Worm (Caenorhabditis elegans): ENCODE data around the gene srv-15.

srv-15 gene

DNA sequence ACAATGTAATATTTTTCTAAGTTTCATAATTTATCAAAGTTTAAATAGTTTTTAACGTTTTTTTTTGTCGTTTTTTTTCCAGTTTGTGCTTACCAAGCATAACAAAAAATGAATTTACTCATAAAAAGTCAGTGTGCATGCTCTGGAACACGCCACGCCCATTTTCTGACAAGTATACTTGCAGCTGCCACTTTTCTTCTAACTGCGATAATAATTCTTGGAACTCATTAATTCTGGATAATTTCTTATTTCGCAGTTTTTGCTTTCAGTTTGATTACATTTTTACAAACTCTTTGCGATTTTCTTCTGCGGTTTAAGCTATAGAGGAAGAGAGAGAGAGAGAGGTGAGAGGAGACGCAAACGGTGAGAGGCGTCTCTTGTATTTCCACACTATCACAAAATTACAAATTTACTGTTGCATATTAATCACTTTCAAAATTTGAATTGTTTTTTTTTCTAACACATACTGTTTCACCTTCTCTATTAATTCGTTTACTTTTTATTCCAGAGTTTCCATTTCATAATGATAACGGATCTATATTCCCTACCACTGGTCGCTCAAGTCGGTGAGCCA, at the start of gene srv-15:
srv-15 (plus strand) TSS at position 524 of the 574 bp plus-strand sequence.
- TF ChIP-seq ceh-13 (GFP tag; optimal IDR thresholded peaks at IDR 0.05): no peak
- TF ChIP-seq hnd-1 (tag; optimal IDR thresholded peaks at IDR 0.05): no peak
- no peak for TF ChIP-seq tbx-37 (GFP tag; conservative IDR thresholded peaks at IDR 0.05)
- TF ChIP-seq tbx-11 (GFP tag; IDR thresholded peaks at IDR 0.05): no peak
- TF ChIP-seq flt-1 (GFP tag; IDR thresholded peaks at IDR 0.05): no peak
- TF ChIP-seq hmg-4 (GFP tag; optimal IDR thresholded peaks at IDR 0.05): no peak
- TF ChIP-seq ets-7 (tag; optimal IDR thresholded peaks at IDR 0.05): no peak
- no peak for TF ChIP-seq F13C5.2 (tag; optimal IDR thresholded peaks at IDR 0.05)
- no peak for TF ChIP-seq aly-1 (tag; optimal IDR thresholded peaks at IDR 0.05)
- TF ChIP-seq scrt-1 (GFP tag; IDR thresholded peaks at IDR 0.05): no peak
- no peak for TF ChIP-seq sea-1 (GFP tag; conservative IDR thresholded peaks at IDR 0.05)
- no peak for TF ChIP-seq B0310.2 (tag; optimal IDR thresholded peaks at IDR 0.05)

DNA sequence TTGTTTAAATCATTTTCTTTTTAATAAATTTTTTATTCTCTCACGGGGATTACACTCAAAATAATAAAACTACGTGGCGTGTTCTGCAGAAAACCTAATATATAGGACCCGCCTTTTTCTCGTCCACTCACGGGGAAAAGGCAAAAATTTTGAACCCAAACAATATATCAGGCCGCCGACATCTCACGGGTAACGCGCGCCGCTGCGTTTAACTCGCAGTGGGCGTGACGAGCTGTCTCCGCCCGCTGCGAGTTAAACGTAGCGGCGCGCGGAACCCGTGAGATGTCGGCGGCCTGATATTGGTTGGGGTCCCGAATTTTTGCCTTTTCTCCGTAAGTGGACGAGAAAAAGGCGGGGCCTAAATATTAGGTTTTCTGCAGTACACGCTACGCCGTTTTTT, 44.9 kb upstream of the srv-15 start:
- TF ChIP-seq tra-4 (tag; optimal IDR thresholded peaks at IDR 0.05) (no peak), ets-7 (tag; optimal IDR thresholded peaks at IDR 0.05) (no peak), hmg-4 (GFP tag; optimal IDR thresholded peaks at IDR 0.05) (no peak), aly-1 (tag; optimal IDR thresholded peaks at IDR 0.05) (no peak), scrt-1 (GFP tag; IDR thresholded peaks at IDR 0.05) (no peak), tbx-11 (GFP tag; IDR thresholded peaks at IDR 0.05) (no peak), tbx-37 (GFP tag; conservative IDR thresholded peaks at IDR 0.05) (no peak), hnd-1 (tag; optimal IDR thresholded peaks at IDR 0.05) (no peak), hmbx-1 (tag; optimal IDR thresholded peaks at IDR 0.05) (no peak), ceh-36 (tag; optimal IDR thresholded peaks at IDR 0.05) (no peak), ceh-13 (GFP tag; optimal IDR thresholded peaks at IDR 0.05) (no peak), B0310.2 (tag; optimal IDR thresholded peaks at IDR 0.05) (no peak), sea-1 (GFP tag; conservative IDR thresholded peaks at IDR 0.05) (no peak), flt-1 (GFP tag; IDR thresholded peaks at IDR 0.05) (no peak), pes-1 (GFP tag; IDR thresholded peaks at IDR 0.05) (no peak)

DNA sequence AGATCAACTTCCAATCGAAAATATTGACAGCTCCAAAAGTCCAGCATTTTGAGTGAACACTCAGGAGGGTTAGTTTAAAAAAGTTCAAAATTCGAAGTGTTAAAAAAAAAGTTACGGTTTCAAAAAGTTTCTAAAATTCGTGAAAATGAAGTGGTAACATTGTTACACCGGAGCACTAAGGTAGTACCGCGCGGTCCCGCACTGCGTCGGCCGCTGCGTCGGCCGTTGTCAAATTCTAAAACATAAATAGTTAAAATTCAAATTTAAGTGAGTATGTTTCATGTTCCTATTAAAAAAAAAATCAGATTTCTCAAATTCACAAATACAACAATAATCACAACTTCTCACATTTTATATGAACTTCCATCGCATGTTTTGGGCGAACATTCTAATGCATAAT, 38.1 kb upstream of the srv-15 start:
- TF ChIP-seq tra-4 (tag; optimal IDR thresholded peaks at IDR 0.05) (no peak), hmg-4 (GFP tag; optimal IDR thresholded peaks at IDR 0.05) (no peak), flt-1 (GFP tag; IDR thresholded peaks at IDR 0.05) (no peak), sea-1 (GFP tag; conservative IDR thresholded peaks at IDR 0.05) (no peak), ama-1 (optimal IDR thresholded peaks at IDR 0.05) (no peak), F13C5.2 (tag; optimal IDR thresholded peaks at IDR 0.05) (no peak), ceh-36 (tag; optimal IDR thresholded peaks at IDR 0.05) (no peak), scrt-1 (GFP tag; IDR thresholded peaks at IDR 0.05) (no peak), ets-7 (tag; optimal IDR thresholded peaks at IDR 0.05) (no peak), tbx-11 (GFP tag; IDR thresholded peaks at IDR 0.05) (no peak), hnd-1 (tag; optimal IDR thresholded peaks at IDR 0.05) (no peak)

DNA sequence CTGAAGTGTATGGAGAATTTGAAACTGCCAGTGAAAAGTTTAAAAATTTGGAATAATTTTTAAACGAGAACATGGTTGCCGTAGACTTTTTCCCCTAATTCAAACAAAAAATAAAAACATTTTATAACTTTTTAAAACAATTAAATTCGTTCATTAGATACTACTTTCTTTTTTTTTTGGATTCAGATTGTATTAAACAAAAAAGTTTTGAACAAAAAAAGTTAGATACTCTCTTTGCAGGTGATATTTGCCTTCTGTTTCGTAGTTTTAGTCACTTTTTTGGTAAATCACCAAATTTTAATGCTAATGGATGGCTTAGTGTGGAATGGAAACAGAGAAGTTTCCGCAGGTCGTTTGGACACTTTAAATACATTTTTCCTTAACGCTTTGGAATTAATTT, 36.0 kb upstream of the srv-15 start, which contains the start of gene Y105C5B.1:
Y105C5B.1 (plus strand) TSS at position 301 of the 400 bp plus-strand sequence.
- TF ChIP-seq scrt-1 (GFP tag; IDR thresholded peaks at IDR 0.05) (no peak), flt-1 (GFP tag; IDR thresholded peaks at IDR 0.05) (no peak), ceh-36 (tag; optimal IDR thresholded peaks at IDR 0.05) (no peak), hmg-4 (GFP tag; optimal IDR thresholded peaks at IDR 0.05) (no peak), ama-1 (optimal IDR thresholded peaks at IDR 0.05) (no peak), aly-1 (tag; optimal IDR thresholded peaks at IDR 0.05) (no peak), ets-7 (tag; optimal IDR thresholded peaks at IDR 0.05) (no peak), tra-4 (tag; optimal IDR thresholded peaks at IDR 0.05) (no peak), pes-1 (GFP tag; IDR thresholded peaks at IDR 0.05) (no peak), sea-1 (GFP tag; conservative IDR thresholded peaks at IDR 0.05) (no peak), F13C5.2 (tag; optimal IDR thresholded peaks at IDR 0.05) (no peak), tbx-11 (GFP tag; IDR thresholded peaks at IDR 0.05) (no peak), B0310.2 (tag; optimal IDR thresholded peaks at IDR 0.05) (no peak)

DNA sequence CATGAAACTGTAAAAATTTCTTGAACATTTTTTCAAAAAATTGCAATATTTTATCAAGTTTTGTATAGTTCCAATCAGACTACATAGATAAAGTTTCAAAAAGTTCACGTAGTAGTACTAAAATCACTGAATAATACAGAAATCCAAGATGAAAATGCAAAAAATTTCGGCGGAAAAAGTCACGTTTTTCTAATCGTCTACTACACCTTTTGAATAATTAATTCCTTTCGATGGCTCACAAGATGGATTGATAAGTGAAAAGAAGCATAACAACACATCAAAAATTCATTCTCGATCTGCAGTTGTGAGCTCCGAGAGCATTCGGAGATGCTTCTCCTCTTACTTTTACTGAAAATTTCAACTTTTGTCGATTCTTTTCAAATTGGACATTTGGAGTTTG, 33.7 kb upstream of the srv-15 start, which contains the start of gene gcy-25:
gcy-25 (plus strand) TSS at position 301 of the 400 bp plus-strand sequence.
- TF ChIP-seq sea-1 (GFP tag; conservative IDR thresholded peaks at IDR 0.05): no peak
- TF ChIP-seq aly-1 (tag; optimal IDR thresholded peaks at IDR 0.05): no peak
- TF ChIP-seq tbx-37 (GFP tag; conservative IDR thresholded peaks at IDR 0.05): no peak
- no peak for TF ChIP-seq B0310.2 (tag; optimal IDR thresholded peaks at IDR 0.05)
- no peak for TF ChIP-seq ama-1 (optimal IDR thresholded peaks at IDR 0.05)
- no peak for TF ChIP-seq flt-1 (GFP tag; IDR thresholded peaks at IDR 0.05)
- no peak for TF ChIP-seq scrt-1 (GFP tag; IDR thresholded peaks at IDR 0.05)
- no peak for TF ChIP-seq tra-4 (tag; optimal IDR thresholded peaks at IDR 0.05)
- no peak for TF ChIP-seq hmbx-1 (tag; optimal IDR thresholded peaks at IDR 0.05)
- no peak for TF ChIP-seq ceh-36 (tag; optimal IDR thresholded peaks at IDR 0.05)
- TF ChIP-seq tbx-11 (GFP tag; IDR thresholded peaks at IDR 0.05): no peak
- no peak for TF ChIP-seq hmg-4 (GFP tag; optimal IDR thresholded peaks at IDR 0.05)
- TF ChIP-seq ceh-13 (GFP tag; optimal IDR thresholded peaks at IDR 0.05): no peak
- TF ChIP-seq F13C5.2 (tag; optimal IDR thresholded peaks at IDR 0.05): no peak
- TF ChIP-seq hnd-1 (tag; optimal IDR thresholded peaks at IDR 0.05): no peak
- TF ChIP-seq pes-1 (GFP tag; IDR thresholded peaks at IDR 0.05): no peak
- no peak for TF ChIP-seq ets-7 (tag; optimal IDR thresholded peaks at IDR 0.05)

DNA sequence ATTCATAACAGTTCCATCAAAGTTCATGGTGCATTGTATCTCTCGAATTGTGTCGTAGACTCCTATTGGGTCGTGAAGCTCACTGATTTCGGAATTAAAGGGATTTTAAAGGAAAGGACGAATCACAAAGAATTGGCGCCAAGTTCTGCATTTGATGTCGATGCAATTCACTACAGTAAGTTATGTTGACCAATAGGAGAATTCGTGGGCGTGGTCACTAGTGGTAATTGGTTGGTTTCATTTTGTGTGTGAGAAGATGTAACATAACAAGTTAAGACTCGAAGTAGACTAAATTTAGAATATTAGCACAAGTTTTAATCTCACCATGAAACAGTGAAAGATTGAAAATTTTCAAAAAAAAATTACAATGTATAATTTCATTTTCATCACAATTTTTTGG, 28.1 kb upstream of the srv-15 start:
- TF ChIP-seq tbx-11 (GFP tag; IDR thresholded peaks at IDR 0.05) (no peak), hmbx-1 (tag; optimal IDR thresholded peaks at IDR 0.05) (no peak), scrt-1 (GFP tag; IDR thresholded peaks at IDR 0.05) (no peak), ceh-13 (GFP tag; optimal IDR thresholded peaks at IDR 0.05) (no peak), sea-1 (GFP tag; conservative IDR thresholded peaks at IDR 0.05) (no peak), ets-7 (tag; optimal IDR thresholded peaks at IDR 0.05) (no peak), B0310.2 (tag; optimal IDR thresholded peaks at IDR 0.05) (no peak), hmg-4 (GFP tag; optimal IDR thresholded peaks at IDR 0.05) (no peak)

DNA sequence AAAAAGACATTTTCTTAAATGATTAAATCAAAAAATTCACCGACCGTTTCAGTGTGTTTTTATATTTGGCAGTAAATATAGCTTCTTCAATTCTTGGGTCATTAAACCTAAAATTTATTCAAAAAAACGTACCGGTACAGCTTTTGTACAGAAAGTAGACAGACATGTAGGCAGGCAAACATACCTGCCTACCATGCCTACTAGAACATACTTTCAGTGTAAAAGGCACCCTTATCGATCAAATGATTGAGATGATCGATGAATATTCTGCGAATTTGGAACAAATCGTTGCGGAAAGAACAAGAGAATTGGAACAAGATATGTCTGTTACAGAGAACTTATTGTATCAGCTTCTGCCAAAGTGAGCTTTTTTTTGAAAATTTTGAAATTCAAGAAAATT, 26.3 kb upstream of the srv-15 start:
- TF ChIP-seq ceh-36 (tag; optimal IDR thresholded peaks at IDR 0.05) (no peak), ets-7 (tag; optimal IDR thresholded peaks at IDR 0.05) (no peak), B0310.2 (tag; optimal IDR thresholded peaks at IDR 0.05) (no peak), ceh-13 (GFP tag; optimal IDR thresholded peaks at IDR 0.05) (no peak), hmg-4 (GFP tag; optimal IDR thresholded peaks at IDR 0.05) (no peak), flt-1 (GFP tag; IDR thresholded peaks at IDR 0.05) (no peak), tra-4 (tag; optimal IDR thresholded peaks at IDR 0.05) (no peak)

All from whole organism, early embryonic.